Worm (Caenorhabditis elegans) whole organism, midembryonic: Measurements from ENCODE around the gene C28D4.5.
A peak's percentile ranks its signal among the peaks of the same experiment; 100 is the strongest.

Experiments
- T22C8.4 ChIP-seq: fragments of 200-800 bp; sonication (Bioruptor generic); IDR thresholded peaks from 2 replicates; pipeline ENCODE4 v1.3.6; 2022; ENCODE audit warnings: missing genetic modification characterization, missing compliant biosample characterization
- cog-1 ChIP-seq: sonication (generic microtip); optimal IDR thresholded peaks from 2 replicates; lab custom pipeline; 2016; ENCODE audit warnings: missing genetic modification characterization, missing compliant biosample characterization
- flt-1 ChIP-seq: fragments of 200-800 bp; sonication (Bioruptor generic); IDR thresholded peaks from 2 replicates; pipeline ENCODE4 v1.3.6; 2022; ENCODE audit warnings: missing genetic modification characterization, missing compliant biosample characterization
- klf-2 ChIP-seq: fragments of 200-800 bp; sonication (Bioruptor generic); conservative IDR thresholded peaks from 2 replicates; pipeline ENCODE4 v1.3.6; 2022; ENCODE audit warnings: missing genetic modification reagents, missing genetic modification characterization, missing compliant biosample characterization

DNA sequence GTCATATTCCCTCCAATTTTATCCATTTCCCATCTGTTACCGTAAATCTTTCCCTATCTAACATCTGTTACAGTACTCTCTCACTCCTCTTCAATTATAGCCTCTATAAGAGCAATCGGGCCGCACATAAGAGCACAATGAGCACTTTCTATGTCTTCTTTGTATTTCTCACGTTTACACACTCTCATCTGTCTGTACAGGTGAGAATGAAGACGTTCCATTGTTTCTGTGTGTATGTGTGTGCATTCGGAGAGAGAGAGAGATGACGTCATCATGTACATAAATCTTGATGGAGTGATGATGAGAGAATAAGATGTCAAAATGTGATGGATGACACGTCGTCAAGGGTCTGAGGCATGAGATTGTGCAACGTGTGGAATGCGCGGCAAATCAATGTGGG is 24.1 kb upstream of the C28D4.5 start:
- TF ChIP-seq cog-1 (tag; lab: Kevin White, UChicago) (peak; percentile 11), T22C8.4 (no peak), flt-1 (GFP tag; lab: Robert Waterston, UW) (no peak), klf-2 (GFP tag; lab: Robert Waterston, UW) (no peak)
